Worm (Caenorhabditis elegans): ENCODE results near the gene spig-5.

DNA sequence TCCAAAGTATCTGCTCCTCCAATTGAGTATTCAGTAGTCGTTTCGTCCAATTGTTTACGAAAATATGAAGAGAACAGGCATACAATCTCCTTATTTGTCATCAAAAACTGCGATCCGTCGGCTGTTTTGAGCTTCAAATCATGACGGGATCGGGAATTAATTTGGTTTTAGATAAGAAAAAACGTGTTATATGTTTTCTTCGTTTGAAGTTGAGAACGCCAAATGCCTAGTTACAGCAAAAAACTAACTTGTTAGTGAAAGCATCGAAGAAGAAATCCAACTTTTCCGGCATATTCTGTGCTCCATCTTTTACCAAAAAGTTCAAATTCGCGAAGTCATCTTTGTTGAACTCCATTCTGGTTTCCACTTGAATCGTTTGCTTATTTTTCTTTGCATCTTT is 18.9 kb upstream of the spig-5 start, which contains the start of gene F14D7.1:
- TF ChIP-seq blmp-1 (tag; optimal IDR thresholded peaks at IDR 0.05) (no peak), pqm-1 (tag; optimal IDR thresholded peaks at IDR 0.05) (no peak), skn-1 (tag; optimal IDR thresholded peaks at IDR 0.05) (no peak), unc-62 (GFP tag; optimal IDR thresholded peaks at IDR 0.05) (no peak), lsy-2 (tag; optimal IDR thresholded peaks at IDR 0.05) (no peak), lin-15B (tag; optimal IDR thresholded peaks at IDR 0.05) (no peak), lin-39 (tag; optimal IDR thresholded peaks at IDR 0.05) (no peak)
